Fruit fly (Drosophila melanogaster) whole organism, embryonic: ENCODE data around the gene eIF2alpha.

Source experiments
- Atf-2 ChIP-seq: fragments of 200-800 bp; sonication (Bioruptor generic); optimal IDR thresholded peaks from 2 replicates; lab custom pipeline; 2016; ENCODE audit warnings: missing biosample characterization, missing genetic modification characterization
- CG10267 ChIP-seq: fragments of 200-800 bp; sonication (Bioruptor generic); optimal IDR thresholded peaks from 2 replicates; lab custom pipeline; 2018; ENCODE audit warnings: missing biosample characterization, mild to moderate bottlenecking, missing genetic modification characterization, moderate library complexity
- CG10979 ChIP-seq: fragments of 200-800 bp; sonication (Bioruptor generic); optimal IDR thresholded peaks from 2 replicates; lab custom pipeline; 2018; ENCODE audit warnings: missing biosample characterization, mild to moderate bottlenecking, missing genetic modification characterization, moderate library complexity
- CG11085 ChIP-seq: fragments of 200-800 bp; sonication (Bioruptor generic); IDR thresholded peaks from 2 replicates; pipeline ENCODE4 v1.3.6; 2022; ENCODE audit warnings: missing biosample characterization, missing genetic modification characterization
- CG12236 ChIP-seq: fragments of 200-800 bp; sonication (Bioruptor generic); optimal IDR thresholded peaks from 2 replicates; lab custom pipeline; 2016; ENCODE audit warnings: missing biosample characterization, missing genetic modification characterization
- CG12659 ChIP-seq: fragments of 200-800 bp; sonication (Bioruptor generic); optimal IDR thresholded peaks from 3 replicates; lab custom pipeline; 2017; ENCODE audit warnings: mild to moderate bottlenecking, missing biosample characterization, missing genetic modification reagents, missing genetic modification characterization
- CG15479 ChIP-seq: fragments of 200-800 bp; sonication (Bioruptor generic); optimal IDR thresholded peaks from 3 replicates; lab custom pipeline; 2019; ENCODE audit warnings: missing biosample characterization, mild to moderate bottlenecking, missing genetic modification characterization, moderate library complexity
- CG15601 ChIP-seq: fragments of 200-800 bp; sonication (Bioruptor generic); optimal IDR thresholded peaks from 3 replicates; lab custom pipeline; 2019; ENCODE audit warnings: missing biosample characterization, mild to moderate bottlenecking, missing genetic modification characterization, moderate library complexity
- CG16813 ChIP-seq: fragments of 200-800 bp; sonication (Bioruptor generic); IDR thresholded peaks from 3 replicates; pipeline ENCODE4 v1.3.6; 2022; ENCODE audit warnings: missing biosample characterization, missing genetic modification characterization; ENCODE audit not compliant: partially characterized antibody
- CG16815 ChIP-seq: fragments of 200-800 bp; sonication (Bioruptor generic); optimal IDR thresholded peaks from 3 replicates; lab custom pipeline; 2017; ENCODE audit warnings: missing biosample characterization, mild to moderate bottlenecking, missing genetic modification characterization
- CG17359 ChIP-seq: fragments of 200-800 bp; sonication (Bioruptor generic); optimal IDR thresholded peaks from 3 replicates; lab custom pipeline; 2018; ENCODE audit warnings: missing biosample characterization, mild to moderate bottlenecking, missing genetic modification characterization, moderate library complexity
- CG17361 ChIP-seq: fragments of 200-800 bp; sonication (Bioruptor generic); IDR thresholded peaks from 3 replicates; pipeline ENCODE4 v1.3.6; 2022; ENCODE audit warnings: missing biosample characterization, missing genetic modification characterization
- CG17385 ChIP-seq: fragments of 200-800 bp; sonication (Bioruptor generic); optimal IDR thresholded peaks from 3 replicates; lab custom pipeline; 2018; ENCODE audit warnings: missing biosample characterization, mild to moderate bottlenecking, missing genetic modification characterization
- CG18476 ChIP-seq: fragments of 200-800 bp; sonication (Bioruptor generic); optimal IDR thresholded peaks from 2 replicates; lab custom pipeline; 2016; ENCODE audit warnings: missing biosample characterization, mild to moderate bottlenecking, missing genetic modification characterization
- CG2116 ChIP-seq: fragments of 200-800 bp; sonication (Bioruptor generic); optimal IDR thresholded peaks from 3 replicates; lab custom pipeline; 2018; ENCODE audit warnings: missing biosample characterization, mild to moderate bottlenecking, missing genetic modification characterization
- CG2199 ChIP-seq: fragments of 200-800 bp; sonication (Bioruptor generic); IDR thresholded peaks from 3 replicates; pipeline ENCODE4 v1.3.6; 2022; ENCODE audit warnings: missing biosample characterization, missing genetic modification characterization
- CG2712 ChIP-seq: fragments of 200-800 bp; optimal IDR thresholded peaks from 3 replicates; lab custom pipeline; 2019; ENCODE audit warnings: missing biosample characterization, mild to moderate bottlenecking, missing genetic modification characterization, moderate library complexity
- CG34376 ChIP-seq: fragments of 200-800 bp; sonication (Bioruptor generic); optimal IDR thresholded peaks from 2 replicates; lab custom pipeline; 2018; ENCODE audit warnings: missing biosample characterization, mild to moderate bottlenecking, missing genetic modification characterization
- CG3838 ChIP-seq: fragments of 200-800 bp; sonication (Bioruptor generic); optimal IDR thresholded peaks from 3 replicates; lab custom pipeline; 2016; ENCODE audit warnings: missing biosample characterization, missing genetic modification characterization
- CG4617 ChIP-seq: fragments of 200-800 bp; sonication (Bioruptor generic); optimal IDR thresholded peaks from 3 replicates; lab custom pipeline; 2016; ENCODE audit warnings: missing biosample characterization, missing genetic modification characterization, borderline replicate concordance
- CG4854 ChIP-seq: fragments of 200-800 bp; sonication (Bioruptor generic); optimal IDR thresholded peaks from 2 replicates; lab custom pipeline; 2016; ENCODE audit warnings: missing biosample characterization, missing genetic modification characterization, inconsistent platforms
- CoRest ChIP-seq: fragments of 200-800 bp; sonication (Bioruptor generic); optimal IDR thresholded peaks from 3 replicates; lab custom pipeline; 2018; ENCODE audit warnings: missing biosample characterization, mild to moderate bottlenecking, missing genetic modification characterization, moderate library complexity
- Dek ChIP-seq: fragments of 200-800 bp; sonication (Bioruptor generic); optimal IDR thresholded peaks from 3 replicates; lab custom pipeline; 2019; ENCODE audit warnings: missing biosample characterization, mild to moderate bottlenecking, missing genetic modification characterization, moderate library complexity
- Dip3 ChIP-seq: fragments of 200-800 bp; sonication (Bioruptor generic); optimal IDR thresholded peaks from 3 replicates; lab custom pipeline; 2016; ENCODE audit warnings: missing biosample characterization, missing genetic modification characterization
- Dll ChIP-seq: fragments of 200-800 bp; sonication (Bioruptor generic); IDR thresholded peaks from 4 replicates; pipeline ENCODE4 v1.3.6; 2022; ENCODE audit warnings: missing biosample characterization, missing genetic modification characterization; ENCODE audit not compliant: partially characterized antibody
- Med ChIP-seq: fragments of 200-800 bp; sonication (Bioruptor generic); peaks from one replicate; lab custom pipeline; 2016; ENCODE audit warnings: missing biosample characterization, missing genetic modification characterization, mild to moderate bottlenecking, inconsistent platforms, moderate library complexity
- Meics ChIP-seq: fragments of 200-800 bp; sonication (Bioruptor generic); optimal IDR thresholded peaks from 2 replicates; lab custom pipeline; 2017; ENCODE audit warnings: missing biosample characterization, mild to moderate bottlenecking, missing genetic modification characterization
- Nf-YC ChIP-seq: fragments of 200-800 bp; optimal IDR thresholded peaks from 3 replicates; lab custom pipeline; 2019; ENCODE audit warnings: missing biosample characterization, mild to moderate bottlenecking, missing genetic modification characterization, moderate library complexity
- Opbp ChIP-seq: fragments of 200-800 bp; sonication (Bioruptor generic); IDR thresholded peaks from 3 replicates; pipeline ENCODE4 v1.3.6; 2022; ENCODE audit warnings: missing biosample characterization, missing genetic modification characterization; ENCODE audit not compliant: partially characterized antibody
- Side ChIP-seq: fragments of 200-800 bp; sonication (Bioruptor generic); optimal IDR thresholded peaks from 2 replicates; lab custom pipeline; 2016; ENCODE audit warnings: missing biosample characterization, missing genetic modification characterization
- Sin3A ChIP-seq: fragments of >200 bp; optimal IDR thresholded peaks from 2 replicates; lab custom pipeline; 2018
- bigmax ChIP-seq: fragments of 200-800 bp; sonication (Bioruptor generic); optimal IDR thresholded peaks from 2 replicates; lab custom pipeline; 2018; ENCODE audit warnings: missing biosample characterization, mild to moderate bottlenecking, missing genetic modification characterization
- bsh ChIP-seq, 2 experiments: fragments of 200-800 bp; sonication (Bioruptor generic); optimal IDR thresholded peaks; 2 replicates each; lab custom pipeline; 2017 to 2018; ENCODE audit warnings: mild to moderate bottlenecking in 2 of 2, missing biosample characterization in 2 of 2, missing genetic modification characterization in 2 of 2, moderate library complexity in 1 of 2
- chinmo ChIP-seq: fragments of 200-800 bp; sonication (Bioruptor generic); IDR thresholded peaks from 4 replicates; pipeline ENCODE4 v1.3.6; 2022; ENCODE audit warnings: missing biosample characterization, missing genetic modification characterization; ENCODE audit not compliant: partially characterized antibody
- crol ChIP-seq: fragments of 200-800 bp; sonication (Bioruptor generic); IDR thresholded peaks from 2 replicates; pipeline ENCODE4 v1.3.6; 2022; ENCODE audit warnings: missing biosample characterization, missing genetic modification characterization
- crp ChIP-seq, 2 experiments: fragments of 200-800 bp; sonication (Bioruptor generic); optimal IDR thresholded peaks; 2 replicates in 1 of 2; 3 replicates in 1 of 2; lab custom pipeline; 2017; ENCODE audit warnings: missing biosample characterization in 2 of 2, missing genetic modification characterization in 2 of 2, mild to moderate bottlenecking in 1 of 2, moderate library complexity in 1 of 2
- dimm ChIP-seq: fragments of 200-800 bp; sonication (Bioruptor generic); IDR thresholded peaks from 2 replicates; pipeline ENCODE4 v1.3.6; 2022; ENCODE audit warnings: missing biosample characterization, missing genetic modification characterization
- knrl ChIP-seq: fragments of 200-800 bp; sonication (Bioruptor generic); IDR thresholded peaks from 3 replicates; pipeline ENCODE4 v1.3.6; 2022; ENCODE audit warnings: missing biosample characterization, missing genetic modification characterization; ENCODE audit not compliant: partially characterized antibody
- mld ChIP-seq: fragments of 200-800 bp; sonication (Bioruptor generic); IDR thresholded peaks from 3 replicates; pipeline ENCODE4 v1.3.6; 2022; ENCODE audit warnings: missing biosample characterization, missing genetic modification characterization; ENCODE audit not compliant: partially characterized antibody
- nom ChIP-seq: fragments of 200-800 bp; sonication (Bioruptor generic); optimal IDR thresholded peaks from 2 replicates; lab custom pipeline; 2017; ENCODE audit warnings: missing biosample characterization, missing genetic modification characterization, mild to moderate bottlenecking, moderate library complexity, missing genetic modification reagents
- sqz ChIP-seq: fragments of 200-800 bp; sonication (Bioruptor generic); optimal IDR thresholded peaks from 3 replicates; lab custom pipeline; 2018; ENCODE audit warnings: missing biosample characterization, mild to moderate bottlenecking, missing genetic modification characterization
- stwl ChIP-seq: fragments of 200-800 bp; sonication (Bioruptor generic); optimal IDR thresholded peaks from 3 replicates; lab custom pipeline; 2018; ENCODE audit warnings: missing biosample characterization, mild to moderate bottlenecking, missing genetic modification characterization, moderate library complexity
- tin ChIP-seq: fragments of 200-800 bp; sonication (Bioruptor generic); optimal IDR thresholded peaks from 3 replicates; lab custom pipeline; 2016; ENCODE audit warnings: missing biosample characterization, missing genetic modification characterization

The eIF2alpha gene

DNA sequence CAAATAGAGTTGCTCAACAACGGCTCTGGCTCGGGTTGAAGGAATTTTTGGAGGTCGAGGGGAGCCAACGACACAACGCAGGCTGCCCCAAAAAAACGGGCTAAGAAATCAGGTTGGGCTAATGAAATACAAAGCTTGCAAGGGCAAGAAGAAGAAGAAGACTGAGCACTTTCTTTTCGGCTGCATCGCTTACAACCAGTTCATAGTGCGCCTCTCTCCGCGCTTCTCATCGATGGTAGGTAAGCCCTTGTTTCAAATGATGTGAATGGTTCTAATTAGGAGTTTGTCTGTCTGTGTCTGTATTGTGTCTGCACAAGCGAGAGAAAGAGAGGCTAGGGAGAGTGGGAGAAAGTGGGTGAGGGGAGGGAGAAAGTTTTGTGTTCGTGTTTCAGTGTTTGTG is 9.8 kb upstream of the eIF2alpha start (continued):
- TF ChIP-seq chinmo (GFP tag; lab: Robert Waterston, UW), result no peak
- TF ChIP-seq tin (GFP tag; lab: Kevin White, UChicago), result no peak
- TF ChIP-seq Atf-2 (GFP tag; lab: Kevin White, UChicago), result no peak
- no peak for TF ChIP-seq CG18476
- TF ChIP-seq, all 482 proteins: peak for 20

DNA sequence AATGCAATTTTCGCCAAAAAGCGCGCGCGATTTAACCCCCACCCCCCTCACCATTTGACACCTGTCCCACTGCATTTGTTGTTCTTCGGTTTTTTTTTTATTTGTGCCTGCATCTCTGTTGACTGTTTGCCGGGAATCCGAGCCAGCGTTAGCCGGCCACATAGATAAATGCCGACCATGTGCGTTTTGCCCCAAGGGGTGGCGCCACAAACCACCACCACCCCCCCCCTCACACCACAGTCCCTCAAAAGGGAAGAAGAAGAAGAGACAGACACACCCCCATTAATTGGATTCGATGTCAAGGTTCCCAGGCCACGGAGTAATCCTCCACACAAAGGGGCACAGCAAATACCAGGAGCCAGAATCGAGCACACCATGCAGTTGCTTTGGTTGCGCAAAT is 2.5 kb upstream of the eIF2alpha start:
- TF ChIP-seq crol (GFP tag; lab: Robert Waterston, UW), result peak; percentile 60
- peak; percentile 56 for TF ChIP-seq CG17385
- no peak for TF ChIP-seq Dek (tag; lab: Kevin White, UChicago)

DNA sequence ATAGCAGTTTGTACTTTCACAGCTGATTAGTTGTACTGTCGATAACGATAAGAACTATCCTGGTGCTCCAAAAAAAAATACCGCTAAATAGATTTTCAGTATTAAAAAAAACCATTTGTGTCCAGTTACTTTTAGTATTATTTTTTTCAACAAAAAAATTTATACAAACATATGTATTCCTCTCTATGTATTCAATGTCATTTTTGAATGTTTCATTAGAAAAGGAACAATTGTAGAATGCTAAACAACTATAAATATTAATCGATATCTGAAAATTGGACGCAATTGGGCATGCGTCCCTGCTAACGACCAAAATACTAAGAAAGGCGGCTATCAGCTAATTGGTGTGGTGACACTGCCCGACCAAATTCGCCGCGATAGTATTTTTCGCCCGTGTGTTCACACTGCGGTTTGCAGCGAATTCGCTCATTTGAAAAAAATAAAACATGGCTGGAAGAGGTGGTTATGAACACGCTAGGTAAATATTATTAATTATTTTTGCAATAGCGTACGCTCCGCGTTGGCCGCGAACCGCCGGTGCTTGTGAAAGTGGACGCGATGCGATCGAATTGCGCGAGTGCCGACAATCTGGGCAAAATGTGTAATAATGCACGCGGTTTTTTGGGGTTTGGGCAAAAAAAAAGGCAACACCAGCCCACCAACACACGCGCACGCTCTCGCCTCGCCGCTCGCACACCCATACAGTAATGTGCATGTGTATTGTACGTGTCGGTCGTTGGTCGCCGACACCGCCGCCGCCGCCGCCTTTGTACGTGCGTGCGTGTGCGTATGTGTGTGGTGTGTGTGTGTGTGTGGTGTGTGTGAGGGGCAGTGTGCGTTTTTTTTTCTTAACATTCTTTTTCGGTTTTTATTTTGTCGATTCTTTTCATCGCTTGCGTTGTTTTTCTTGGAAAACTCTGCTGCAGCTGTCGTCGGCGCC is 1.7 kb upstream of the eIF2alpha start, which contains the start of the genes CG34015 and eIF4H1:
CG34015 (minus strand) TSS at position 51 of the 940 bp plus-strand sequence.
eIF4H1 (plus strand) TSS at position 414 of the 940 bp plus-strand sequence.
- TF ChIP-seq knrl (GFP tag; lab: Robert Waterston, UW) (peak; percentile 65), bigmax (peak; percentile 8), CG2199 (GFP tag; lab: Robert Waterston, UW) (0 out of 3 replicates have a peak, but pooled peaks have one; percentile 24), Opbp (GFP tag; lab: Robert Waterston, UW) (0 out of 3 replicates have a peak, but pooled peaks have one; percentile 54), CG15479 (no peak), CG15601 (tag; lab: Kevin White, UChicago) (peak; percentile 50), CG11085 (GFP tag; lab: Robert Waterston, UW) (no peak), CG3838 (GFP tag; lab: Kevin White, UChicago) (no peak), CG10267 (tag; lab: Kevin White, UChicago) (peak; percentile 20), bsh (GFP tag; optimal IDR thresholded peaks at IDR 0.05; lab: Kevin White, UChicago) (peak in 1 of 2 experiments; percentile 88), chinmo (GFP tag; lab: Robert Waterston, UW) (peak; percentile 66; the same call in 2 of the 4 replicates), Dll (GFP tag; lab: Robert Waterston, UW) (peak; percentile 76), mld (GFP tag; lab: Robert Waterston, UW) (no peak), CG16815 (GFP tag; lab: Kevin White, UChicago) (no peak), CG17359 (tag; lab: Kevin White, UChicago) (no peak), CoRest (peak; percentile 24), Sin3A (lab: Kevin White, UChicago) (peak; percentile 50), crp (GFP tag; optimal IDR thresholded peaks at IDR 0.05; lab: Kevin White, UChicago) (peak in 1 of 2 experiments; percentile 79), dimm (GFP tag; lab: Robert Waterston, UW) (no peak), sqz (GFP tag; lab: Kevin White, UChicago) (peak; percentile 97), Side (GFP tag; lab: Kevin White, UChicago) (no peak), CG4617 (GFP tag; lab: Kevin White, UChicago) (no peak), Med (GFP tag; lab: Kevin White, UChicago) (peak; percentile 53), Nf-YC (tag; lab: Kevin White, UChicago) (peak; percentile 10), CG34376 (GFP tag; lab: Kevin White, UChicago) (peak; percentile 17), Meics (GFP tag; lab: Kevin White, UChicago) (no peak), CG12236 (GFP tag; lab: Kevin White, UChicago) (no peak), CG2712 (tag; lab: Kevin White, UChicago) (peak; percentile 10), nom (peak; percentile 89), Dip3 (no peak), CG4854 (no peak), CG17361 (GFP tag; lab: Robert Waterston, UW) (0 out of 3 replicates have a peak, but pooled peaks have one; percentile 18), stwl (tag; lab: Kevin White, UChicago) (peak; percentile 48), CG16813 (GFP tag; lab: Robert Waterston, UW) (peak; percentile 68), CG12659 (GFP tag; lab: Kevin White, UChicago) (peak; percentile 55), CG10979 (tag; lab: Kevin White, UChicago) (no peak), CG2116 (GFP tag; lab: Kevin White, UChicago) (peak; percentile 92)
